Fruit fly (Drosophila melanogaster): ENCODE data around the gene drpr.

The drpr gene

DNA sequence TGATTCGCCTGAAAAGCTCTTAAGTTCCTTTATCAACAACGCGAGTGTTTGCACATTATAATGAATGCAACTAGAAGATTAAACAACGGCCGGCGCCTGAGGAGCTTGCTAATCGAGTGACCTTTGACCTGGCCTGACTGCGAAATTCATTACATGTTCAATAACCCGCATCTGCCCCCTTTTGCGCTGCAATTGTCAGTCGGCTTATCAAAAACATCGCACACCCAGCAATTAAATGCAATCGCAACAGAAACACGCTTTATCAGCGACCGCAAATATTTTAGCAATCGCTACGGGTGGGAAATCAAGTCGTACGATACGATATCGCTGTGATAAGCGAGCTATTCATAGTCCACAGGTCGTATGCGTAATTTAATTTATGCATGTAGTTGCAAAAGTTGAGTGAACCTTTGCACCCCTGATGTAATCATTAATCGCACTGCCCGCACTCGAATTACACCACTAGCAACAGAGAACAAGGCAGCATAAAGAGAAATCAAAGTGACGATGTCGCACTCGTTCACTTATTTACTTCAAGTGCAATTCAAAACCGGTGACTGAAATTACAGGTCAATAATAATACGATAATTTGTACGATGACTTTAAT, 8.7 kb upstream of the drpr start:
- TF ChIP-seq CG8159 (tag; optimal IDR thresholded peaks at IDR 0.05) (no peak), rn (GFP tag; IDR thresholded peaks at IDR 0.05) (no peak), EcR (GFP tag; optimal IDR thresholded peaks at IDR 0.05) (peak; percentile 78), gl (tag; optimal IDR thresholded peaks at IDR 0.05) (peak; percentile 5), Ets98B (GFP tag; IDR thresholded peaks at IDR 0.05) (no peak), CG9948 (tag; optimal IDR thresholded peaks at IDR 0.05) (no peak)

DNA sequence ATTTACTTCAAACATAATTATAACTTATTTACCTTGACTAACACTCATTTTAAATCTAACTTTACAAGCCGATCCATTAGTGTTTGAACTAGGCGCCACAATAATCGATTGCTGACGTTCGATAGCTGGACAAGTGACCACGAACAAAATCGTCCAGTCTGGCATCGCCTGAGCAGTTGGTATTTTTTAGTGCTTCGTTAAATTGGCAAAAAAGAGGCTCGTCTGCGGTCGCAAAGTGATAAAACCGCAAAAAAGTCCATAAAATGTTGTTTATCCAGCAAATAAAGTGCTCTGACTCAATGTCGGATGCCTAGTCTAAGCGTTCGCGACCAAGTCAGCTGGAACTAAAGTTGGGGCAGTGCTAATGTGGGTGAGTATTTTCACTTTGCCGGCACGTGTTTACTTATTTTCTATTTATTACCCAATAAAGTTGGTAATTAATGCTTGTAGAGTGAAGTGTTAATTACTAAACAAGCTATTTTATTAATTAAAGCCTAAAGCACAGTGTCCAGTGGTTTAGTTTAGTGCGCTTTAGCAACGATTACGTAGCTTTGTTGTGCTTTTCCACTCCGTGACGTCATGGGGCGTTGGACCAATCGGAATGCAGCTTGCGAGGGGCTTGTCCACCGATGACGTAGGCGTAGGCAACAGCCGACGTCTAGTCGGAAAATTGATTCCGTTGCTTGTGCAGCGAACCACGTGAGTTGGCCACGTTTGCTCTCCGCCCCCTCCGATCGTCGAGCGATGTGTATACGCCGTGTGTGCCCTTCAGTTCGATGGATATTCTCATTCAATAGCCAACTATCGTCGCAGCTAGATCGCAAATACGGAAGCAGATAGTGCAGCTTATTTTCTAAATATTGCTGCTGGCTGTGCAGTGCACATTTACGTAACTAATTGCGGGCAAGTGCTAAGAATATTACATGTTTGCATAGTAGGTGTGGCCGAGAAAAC, 7.7 kb upstream of the drpr start, which contains the start of gene Gk2:
TSS of gene Gk2 (plus strand) at position 33 of the 954 bp plus-strand sequence.
- TF ChIP-seq EcR (GFP tag; optimal IDR thresholded peaks at IDR 0.05) (peak; percentile 3), CG12605 (GFP tag; IDR thresholded peaks at IDR 0.05) (no peak)

DNA sequence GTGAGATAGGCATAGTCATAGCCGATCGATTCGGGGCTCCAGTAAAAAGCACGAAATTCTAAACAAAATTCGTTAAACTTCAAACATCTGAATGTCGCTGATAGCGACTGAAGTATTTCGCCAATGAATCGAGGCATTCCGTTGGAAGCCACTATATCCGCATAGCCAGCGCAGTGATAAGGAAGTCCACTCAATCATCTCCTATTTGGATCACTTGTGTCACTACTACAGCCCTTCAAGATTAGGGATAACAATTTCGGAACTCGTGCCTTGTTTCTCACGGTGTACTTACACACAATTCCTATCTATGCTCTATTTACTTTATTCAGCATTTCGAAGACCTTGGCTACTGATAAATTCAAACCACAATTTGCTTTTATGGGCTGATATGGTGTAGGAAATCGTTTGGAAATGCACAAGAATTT, 7.0 kb upstream of the drpr start, which contains the start of gene PIG-Wb:
TSS of gene PIG-Wb (minus strand) at position 209 of the 425 bp plus-strand sequence.
- TF ChIP-seq EcR (GFP tag; optimal IDR thresholded peaks at IDR 0.05) (no peak), CG4496 (GFP tag; IDR thresholded peaks at IDR 0.05) (no peak), D1 (tag; optimal IDR thresholded peaks at IDR 0.05) (no peak)

DNA sequence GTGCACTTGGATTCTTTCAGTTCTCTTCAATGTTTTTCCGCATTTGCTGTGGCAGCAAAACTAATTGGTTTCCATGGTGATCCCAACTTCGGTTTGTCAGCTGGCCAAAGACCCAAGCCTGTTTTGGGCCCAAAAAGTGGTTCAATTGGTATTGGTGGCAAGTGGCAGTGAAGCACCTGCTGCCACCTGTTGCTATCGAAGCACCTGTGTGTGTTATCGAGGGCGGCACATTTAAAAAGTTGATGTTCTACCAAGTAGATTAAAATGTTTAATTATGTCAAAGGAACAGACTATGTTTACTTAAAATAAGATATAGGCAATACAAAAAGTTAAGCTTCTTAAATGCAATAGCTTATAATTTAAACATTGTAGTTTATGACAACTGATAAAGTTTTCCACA, 4.7 kb upstream of the drpr start, which contains the start of gene Oseg4:
TSS of gene Oseg4 (minus strand) at position 165 of the 400 bp plus-strand sequence.
- TF ChIP-seq CG12605 (GFP tag; IDR thresholded peaks at IDR 0.05) (peak; percentile 54; the same call in 1 of the 2 replicates), Snoo (tag; optimal IDR thresholded peaks at IDR 0.05) (no peak)

DNA sequence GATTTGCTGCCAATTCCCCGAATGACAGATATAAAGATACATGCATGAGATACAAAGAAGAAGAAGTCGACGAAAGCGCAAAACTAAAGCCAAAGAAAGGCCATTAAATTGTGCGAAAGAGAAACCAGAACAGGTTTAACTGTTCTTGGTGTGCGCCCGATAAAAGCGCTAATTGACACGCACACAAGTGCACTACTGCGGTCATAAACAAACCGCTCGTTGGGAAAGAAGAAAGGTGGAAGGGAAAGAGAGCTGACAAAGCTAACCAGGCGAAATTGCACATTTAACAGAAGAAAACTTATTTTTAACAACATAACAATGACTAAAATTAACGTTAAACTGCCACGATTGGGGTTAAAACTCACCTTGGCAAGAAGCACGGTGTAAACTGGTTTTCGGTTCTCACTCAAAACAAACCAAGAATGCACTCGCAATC, 729 bp downstream of the drpr start:
- TF ChIP-seq CG14655 (GFP tag; optimal IDR thresholded peaks at IDR 0.05) (no peak), CG13204 (GFP tag; optimal IDR thresholded peaks at IDR 0.05) (peak; percentile 3), EcR (GFP tag; optimal IDR thresholded peaks at IDR 0.05) (peak; percentile 73), Snoo (tag; optimal IDR thresholded peaks at IDR 0.05) (no peak)

DNA sequence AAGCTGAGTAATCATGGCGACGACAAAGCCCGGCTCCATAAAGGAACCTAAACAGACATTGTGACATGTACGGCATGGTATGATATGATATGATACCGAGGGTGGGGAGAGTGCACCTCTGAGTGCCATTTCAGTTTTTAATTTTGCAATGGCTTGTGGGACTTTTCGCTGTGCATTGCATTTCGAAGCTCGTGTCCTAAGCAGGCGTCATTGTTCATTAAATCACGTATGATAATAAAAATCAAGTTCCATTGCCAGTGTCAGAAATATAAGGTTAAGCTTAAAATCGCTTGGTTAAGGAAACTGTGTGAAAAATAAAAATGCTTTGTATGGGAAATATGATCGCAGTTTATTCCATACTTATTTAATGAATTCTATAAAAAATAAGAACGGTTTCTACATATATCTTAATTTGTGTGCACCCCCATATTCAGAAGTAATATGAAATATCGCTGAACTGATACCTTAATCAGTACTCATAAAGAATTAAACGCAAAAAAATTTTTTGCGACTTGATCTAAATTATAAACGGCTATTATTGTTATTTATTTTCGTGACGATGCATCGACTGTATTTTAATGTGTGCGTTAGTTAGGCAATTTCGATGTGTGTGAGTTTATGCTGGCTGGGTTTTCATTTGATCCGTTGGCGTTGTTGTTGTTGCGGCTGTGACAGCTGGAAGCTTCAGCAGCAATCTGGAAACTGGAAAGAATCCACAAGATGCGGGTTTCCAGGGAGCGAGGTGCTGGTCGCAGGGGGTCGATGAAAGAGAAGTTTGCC, 1.3 kb downstream of the drpr start:
- TF ChIP-seq CG8301 (tag; optimal IDR thresholded peaks at IDR 0.05) (no peak), Snoo (tag; optimal IDR thresholded peaks at IDR 0.05) (no peak), rn (GFP tag; IDR thresholded peaks at IDR 0.05) (no peak), Pif1B (GFP tag; optimal IDR thresholded peaks at IDR 0.05) (no peak), Pif1A (GFP tag; optimal IDR thresholded peaks at IDR 0.05) (no peak), CG10348 (GFP tag; IDR thresholded peaks at IDR 0.05) (no peak), CG34367 (tag; optimal IDR thresholded peaks at IDR 0.05) (no peak), CG13204 (GFP tag; optimal IDR thresholded peaks at IDR 0.05) (no peak), CG15710 (tag; optimal IDR thresholded peaks at IDR 0.05) (no peak), Ets98B (GFP tag; IDR thresholded peaks at IDR 0.05) (no peak), EcR (GFP tag; optimal IDR thresholded peaks at IDR 0.05) (no peak), CG32121 (GFP tag; IDR thresholded peaks at IDR 0.05) (no peak)

DNA sequence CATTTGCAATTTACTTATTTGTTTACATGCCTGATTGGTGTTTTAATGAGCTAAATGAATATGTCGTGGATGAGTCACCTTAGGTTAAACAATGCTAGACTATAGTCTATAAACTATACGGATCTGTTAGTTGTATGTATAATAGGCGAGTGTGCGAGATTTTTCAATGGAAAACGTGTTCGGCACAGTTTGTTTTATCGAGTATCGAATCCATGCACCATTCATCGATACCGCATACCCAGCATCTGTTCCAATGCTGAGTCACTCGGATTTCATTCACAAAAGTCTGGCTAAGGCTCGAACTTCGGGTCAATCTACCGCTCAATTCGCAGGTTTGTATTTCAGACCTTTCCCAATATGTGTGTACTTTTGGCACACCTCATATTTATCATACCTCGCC, 3.5 kb downstream of the drpr start:
- TF ChIP-seq CG13204 (GFP tag; optimal IDR thresholded peaks at IDR 0.05), result no peak
- no peak for TF ChIP-seq CG8301 (tag; optimal IDR thresholded peaks at IDR 0.05)
- TF ChIP-seq CG34367 (tag; optimal IDR thresholded peaks at IDR 0.05), result no peak
- no peak for TF ChIP-seq CG12605 (GFP tag; IDR thresholded peaks at IDR 0.05)
- TF ChIP-seq Ets98B (GFP tag; IDR thresholded peaks at IDR 0.05), result no peak
- no peak for TF ChIP-seq CG8159 (tag; optimal IDR thresholded peaks at IDR 0.05)
- TF ChIP-seq Pif1B (GFP tag; optimal IDR thresholded peaks at IDR 0.05), result no peak
- no peak for TF ChIP-seq gl (tag; optimal IDR thresholded peaks at IDR 0.05)
- TF ChIP-seq CG15710 (tag; optimal IDR thresholded peaks at IDR 0.05), result no peak
- TF ChIP-seq CG32121 (GFP tag; IDR thresholded peaks at IDR 0.05), result no peak
- no peak for TF ChIP-seq Pif1A (GFP tag; optimal IDR thresholded peaks at IDR 0.05)
- TF ChIP-seq rn (GFP tag; IDR thresholded peaks at IDR 0.05), result no peak
- TF ChIP-seq fd96Ca (GFP tag; IDR thresholded peaks at IDR 0.05), result no peak
- TF ChIP-seq Snoo (tag; optimal IDR thresholded peaks at IDR 0.05), result no peak
- no peak for TF ChIP-seq CG14655 (GFP tag; optimal IDR thresholded peaks at IDR 0.05)

Measured in whole organism, pupa.